Fruit fly (Drosophila melanogaster) whole organism, embryonic: ENCODE data around the gene Lztr1.
A peak's percentile ranks its signal among the peaks of the same experiment; 100 is the strongest.

Experiments used
- Atf6 ChIP-seq: fragments of 200-800 bp; sonication (Bioruptor generic); IDR thresholded peaks from 2 replicates; pipeline ENCODE4 v1.3.6; 2022; ENCODE audit warnings: missing biosample characterization, missing genetic modification characterization
- CG10267 ChIP-seq: fragments of 200-800 bp; sonication (Bioruptor generic); optimal IDR thresholded peaks from 2 replicates; lab custom pipeline; 2018; ENCODE audit warnings: missing biosample characterization, mild to moderate bottlenecking, missing genetic modification characterization, moderate library complexity
- CG10366 ChIP-seq: fragments of 200-800 bp; sonication (Bioruptor generic); IDR thresholded peaks from 2 replicates; pipeline ENCODE4 v1.3.6; 2022; ENCODE audit warnings: missing biosample characterization, missing genetic modification characterization
- CG10979 ChIP-seq: fragments of 200-800 bp; sonication (Bioruptor generic); optimal IDR thresholded peaks from 2 replicates; lab custom pipeline; 2018; ENCODE audit warnings: missing biosample characterization, mild to moderate bottlenecking, missing genetic modification characterization, moderate library complexity
- CG11085 ChIP-seq: fragments of 200-800 bp; sonication (Bioruptor generic); IDR thresholded peaks from 2 replicates; pipeline ENCODE4 v1.3.6; 2022; ENCODE audit warnings: missing biosample characterization, missing genetic modification characterization
- CG11247 ChIP-seq: fragments of 200-800 bp; sonication (Bioruptor generic); IDR thresholded peaks from 2 replicates; pipeline ENCODE4 v1.3.6; 2022; ENCODE audit warnings: missing biosample characterization, missing genetic modification characterization
- CG12391 ChIP-seq: fragments of 200-800 bp; sonication (Bioruptor generic); optimal IDR thresholded peaks from 3 replicates; lab custom pipeline; 2018; ENCODE audit warnings: missing biosample characterization, mild to moderate bottlenecking, missing genetic modification characterization, moderate library complexity
- CG12942 ChIP-seq: fragments of 200-800 bp; sonication (Bioruptor generic); optimal IDR thresholded peaks from 3 replicates; lab custom pipeline; 2016; ENCODE audit warnings: missing biosample characterization, missing genetic modification characterization
- CG13287 ChIP-seq: fragments of 200-800 bp; sonication (Bioruptor generic); IDR thresholded peaks from 2 replicates; pipeline ENCODE4 v1.3.6; 2022; ENCODE audit warnings: missing biosample characterization, missing genetic modification characterization; ENCODE audit not compliant: partially characterized antibody
- CG15011 ChIP-seq: fragments of 200-800 bp; sonication (Bioruptor generic); optimal IDR thresholded peaks from 3 replicates; lab custom pipeline; 2018; ENCODE audit warnings: missing biosample characterization, mild to moderate bottlenecking, missing genetic modification characterization
- CG16863 ChIP-seq: fragments of 200-800 bp; sonication (Bioruptor generic); optimal IDR thresholded peaks from 3 replicates; lab custom pipeline; 2016; ENCODE audit warnings: missing biosample characterization, missing genetic modification characterization
- CG17829 ChIP-seq: fragments of 200-800 bp; optimal IDR thresholded peaks from 2 replicates; lab custom pipeline; 2019; ENCODE audit warnings: missing biosample characterization, mild to moderate bottlenecking, missing genetic modification characterization, moderate library complexity
- CG1832 ChIP-seq: fragments of 200-800 bp; sonication (Bioruptor generic); optimal IDR thresholded peaks from 2 replicates; lab custom pipeline; 2017; ENCODE audit warnings: missing biosample characterization, mild to moderate bottlenecking, missing genetic modification characterization, inconsistent platforms
- CG2875 ChIP-seq: fragments of 200-800 bp; sonication (Bioruptor generic); optimal IDR thresholded peaks from 2 replicates; lab custom pipeline; 2017; ENCODE audit warnings: missing biosample characterization, mild to moderate bottlenecking, missing genetic modification characterization, missing genetic modification reagents
- CG31441 ChIP-seq: fragments of 200-800 bp; sonication (Bioruptor generic); IDR thresholded peaks from 2 replicates; pipeline ENCODE4 v1.3.6; 2022; ENCODE audit warnings: missing biosample characterization, missing genetic modification characterization
- CG3281 ChIP-seq: fragments of 200-800 bp; sonication (Bioruptor generic); optimal IDR thresholded peaks from 3 replicates; lab custom pipeline; 2017; ENCODE audit warnings: missing biosample characterization, mild to moderate bottlenecking, missing genetic modification characterization
- CG42726 ChIP-seq: fragments of 200-800 bp; sonication (Bioruptor generic); IDR thresholded peaks from 2 replicates; pipeline ENCODE4 v1.3.6; 2022; ENCODE audit warnings: missing biosample characterization, missing genetic modification characterization; ENCODE audit not compliant: partially characterized antibody
- CG4707 ChIP-seq: fragments of 200-800 bp; sonication (Bioruptor generic); optimal IDR thresholded peaks from 2 replicates; lab custom pipeline; 2018; ENCODE audit warnings: missing biosample characterization, mild to moderate bottlenecking, missing genetic modification characterization, moderate library complexity
- CG4820 ChIP-seq: fragments of 200-800 bp; sonication (Bioruptor generic); optimal IDR thresholded peaks from 3 replicates; lab custom pipeline; 2016; ENCODE audit warnings: missing biosample characterization, missing genetic modification characterization
- CG6175 ChIP-seq: fragments of 200-800 bp; sonication (Bioruptor generic); IDR thresholded peaks from 3 replicates; pipeline ENCODE4 v1.3.6; 2022; ENCODE audit warnings: missing biosample characterization, missing genetic modification characterization
- CG6854 ChIP-seq: fragments of 200-800 bp; sonication (Bioruptor generic); optimal IDR thresholded peaks from 3 replicates; lab custom pipeline; 2017; ENCODE audit warnings: missing biosample characterization, mild to moderate bottlenecking, missing genetic modification characterization
- CG7357 ChIP-seq: fragments of 200-800 bp; sonication (Bioruptor generic); IDR thresholded peaks from 3 replicates; pipeline ENCODE4 v1.3.6; 2022; ENCODE audit warnings: missing biosample characterization, missing genetic modification characterization
- CG8281 ChIP-seq: fragments of 200-800 bp; sonication (Bioruptor generic); optimal IDR thresholded peaks from 2 replicates; lab custom pipeline; 2018; ENCODE audit warnings: missing biosample characterization, mild to moderate bottlenecking, missing genetic modification characterization, moderate library complexity
- CG8478 ChIP-seq: fragments of >200 bp; optimal IDR thresholded peaks from 2 replicates; lab custom pipeline; 2018
- CG9797 ChIP-seq: fragments of 200-800 bp; sonication (Bioruptor generic); optimal IDR thresholded peaks from 3 replicates; lab custom pipeline; 2018; ENCODE audit warnings: missing biosample characterization, mild to moderate bottlenecking, missing genetic modification characterization
- CTCF ChIP-seq: fragments of 200-800 bp; sonication (Bioruptor generic); optimal IDR thresholded peaks from 2 replicates; lab custom pipeline; 2017; ENCODE audit warnings: missing biosample characterization, mild to moderate bottlenecking, missing genetic modification characterization, moderate library complexity
- D19B ChIP-seq: fragments of 200-800 bp; sonication (Bioruptor generic); optimal IDR thresholded peaks from 2 replicates; lab custom pipeline; 2017; ENCODE audit warnings: missing biosample characterization, mild to moderate bottlenecking, missing genetic modification characterization
- Deaf1 ChIP-seq: fragments of 200-800 bp; optimal IDR thresholded peaks from 3 replicates; lab custom pipeline; 2019; ENCODE audit warnings: missing biosample characterization, mild to moderate bottlenecking, missing genetic modification characterization, moderate library complexity
- E2f1 ChIP-seq: fragments of 200-800 bp; sonication (Bioruptor generic); IDR thresholded peaks from 2 replicates; pipeline ENCODE4 v1.3.6; 2022; ENCODE audit warnings: missing biosample characterization, missing genetic modification characterization
- Ets97D ChIP-seq: fragments of 200-800 bp; sonication (Bioruptor generic); optimal IDR thresholded peaks from 3 replicates; lab custom pipeline; 2016; ENCODE audit warnings: missing biosample characterization, missing genetic modification characterization
- GATAe ChIP-seq: fragments of 200-800 bp; sonication (Bioruptor generic); conservative IDR thresholded peaks from 2 replicates; pipeline ENCODE4 v1.3.6; 2022; ENCODE audit warnings: missing biosample characterization, missing genetic modification characterization
- Gsc ChIP-seq: fragments of 200-800 bp; sonication (Bioruptor generic); IDR thresholded peaks from 2 replicates; pipeline ENCODE4 v1.3.6; 2022; ENCODE audit warnings: missing biosample characterization, missing genetic modification characterization
- Med ChIP-seq: fragments of 200-800 bp; sonication (Bioruptor generic); peaks from one replicate; lab custom pipeline; 2016; ENCODE audit warnings: missing biosample characterization, missing genetic modification characterization, mild to moderate bottlenecking, inconsistent platforms, moderate library complexity
- Nf-YB ChIP-seq: fragments of 200-800 bp; sonication (Bioruptor generic); optimal IDR thresholded peaks from 3 replicates; lab custom pipeline; 2019; ENCODE audit warnings: missing biosample characterization, mild to moderate bottlenecking, missing genetic modification characterization, moderate library complexity
- Sox100B ChIP-seq: fragments of 200-800 bp; sonication (Bioruptor generic); optimal IDR thresholded peaks from 3 replicates; lab custom pipeline; 2018; ENCODE audit warnings: missing biosample characterization, mild to moderate bottlenecking, missing genetic modification characterization
- Sox102F ChIP-seq: fragments of 200-800 bp; sonication (Bioruptor generic); optimal IDR thresholded peaks from 2 replicates; lab custom pipeline; 2018; ENCODE audit warnings: missing biosample characterization, mild to moderate bottlenecking, missing genetic modification characterization, moderate library complexity
- Vsx1 ChIP-seq: fragments of 200-800 bp; sonication (Bioruptor generic); optimal IDR thresholded peaks from 2 replicates; lab custom pipeline; 2017; ENCODE audit warnings: missing biosample characterization, mild to moderate bottlenecking, missing genetic modification characterization, missing genetic modification reagents
- Xrp1 ChIP-seq: fragments of 200-800 bp; sonication (Bioruptor generic); IDR thresholded peaks from 2 replicates; pipeline ENCODE4 v1.3.6; 2022; ENCODE audit warnings: missing biosample characterization, missing genetic modification characterization
- abd-A ChIP-seq: fragments of 200-800 bp; sonication (Bioruptor generic); optimal IDR thresholded peaks from 3 replicates; lab custom pipeline; 2019; ENCODE audit warnings: missing biosample characterization, mild to moderate bottlenecking, missing genetic modification characterization, moderate library complexity
- bigmax ChIP-seq: fragments of 200-800 bp; sonication (Bioruptor generic); optimal IDR thresholded peaks from 2 replicates; lab custom pipeline; 2018; ENCODE audit warnings: missing biosample characterization, mild to moderate bottlenecking, missing genetic modification characterization
- eve ChIP-seq, 2 experiments: fragments of >200 bp; optimal IDR thresholded peaks; 2 replicates each; lab custom pipeline; 2017; ENCODE audit warnings: missing biosample characterization in 2 of 2, missing genetic modification characterization in 2 of 2
- fd102C ChIP-seq: fragments of 200-800 bp; sonication (Bioruptor generic); optimal IDR thresholded peaks from 2 replicates; lab custom pipeline; 2018; ENCODE audit warnings: missing biosample characterization, mild to moderate bottlenecking, missing genetic modification characterization, moderate library complexity
- fu2 ChIP-seq: fragments of 200-800 bp; sonication (Bioruptor generic); optimal IDR thresholded peaks from 2 replicates; lab custom pipeline; 2016; ENCODE audit warnings: missing biosample characterization, missing genetic modification characterization
- gt ChIP-seq: fragments of 200-800 bp; sonication (Bioruptor generic); IDR thresholded peaks from 2 replicates; pipeline ENCODE4 v1.3.6; 2022; ENCODE audit warnings: missing biosample characterization, missing genetic modification characterization
- lilli ChIP-seq: fragments of 200-800 bp; sonication (Bioruptor generic); optimal IDR thresholded peaks from 3 replicates; lab custom pipeline; 2016; ENCODE audit warnings: missing biosample characterization, missing genetic modification characterization
- nau ChIP-seq: fragments of 200-800 bp; sonication (Bioruptor generic); optimal IDR thresholded peaks from 3 replicates; lab custom pipeline; 2017; ENCODE audit warnings: missing biosample characterization, mild to moderate bottlenecking, missing genetic modification characterization, missing genetic modification reagents
- onecut ChIP-seq: fragments of 200-800 bp; sonication (Bioruptor generic); IDR thresholded peaks from 2 replicates; pipeline ENCODE4 v1.3.6; 2022; ENCODE audit warnings: missing biosample characterization, missing genetic modification characterization
- p53 ChIP-seq: fragments of 200-800 bp; sonication (Bioruptor generic); optimal IDR thresholded peaks from 2 replicates; lab custom pipeline; 2016; ENCODE audit warnings: missing biosample characterization, missing genetic modification characterization
- pho ChIP-seq: fragments of 200-800 bp; sonication (Bioruptor generic); optimal IDR thresholded peaks from 2 replicates; lab custom pipeline; 2016; ENCODE audit warnings: missing biosample characterization, missing genetic modification characterization
- salm ChIP-seq: fragments of 200-800 bp; sonication (Bioruptor generic); optimal IDR thresholded peaks from 2 replicates; lab custom pipeline; 2018; ENCODE audit warnings: missing biosample characterization, mild to moderate bottlenecking, missing genetic modification characterization
- schlank ChIP-seq: fragments of 200-800 bp; sonication (Bioruptor generic); optimal IDR thresholded peaks from 2 replicates; lab custom pipeline; 2018; ENCODE audit warnings: missing biosample characterization, mild to moderate bottlenecking, missing genetic modification characterization
- tgo ChIP-seq: fragments of 200-800 bp; sonication (Bioruptor generic); IDR thresholded peaks from 3 replicates; pipeline ENCODE4 v1.3.6; 2022; ENCODE audit warnings: missing biosample characterization, missing genetic modification characterization
- vvl ChIP-seq: fragments of 200-800 bp; sonication (Bioruptor generic); IDR thresholded peaks from 2 replicates; pipeline ENCODE4 v1.3.6; 2022; ENCODE audit warnings: missing biosample characterization, missing genetic modification characterization

Lztr1 gene

DNA sequence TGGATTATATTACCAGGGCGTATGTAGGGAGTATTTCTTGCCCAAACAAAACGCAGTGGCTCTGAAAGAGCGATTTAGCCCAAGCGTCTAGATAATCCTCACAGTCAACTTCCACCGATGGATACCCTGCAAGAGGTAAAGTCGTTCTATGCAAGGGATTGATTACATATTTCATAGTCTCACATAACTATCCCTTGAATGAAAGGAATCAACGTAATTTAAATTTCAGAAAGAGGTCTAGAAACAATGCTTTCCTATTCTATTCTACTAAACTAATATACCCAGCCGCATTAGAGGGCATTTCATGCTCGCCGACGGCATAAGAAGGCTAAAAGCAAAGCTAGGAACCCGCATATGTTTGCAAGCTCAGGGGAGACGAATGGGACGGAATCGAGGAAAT is 39.4 kb upstream of the Lztr1 start (continued):
- TF ChIP-seq eve (GFP tag; optimal IDR thresholded peaks at IDR 0.05; lab: Kevin White, UChicago) (peak in 1 of 2 experiments; percentile 27), gt (GFP tag; lab: Robert Waterston, UW) (no peak), Xrp1 (GFP tag; lab: Robert Waterston, UW) (no peak), CG13287 (GFP tag; lab: Robert Waterston, UW) (no peak), CG11085 (GFP tag; lab: Robert Waterston, UW) (no peak), CG17829 (tag; lab: Kevin White, UChicago) (no peak), Ets97D (GFP tag; lab: Kevin White, UChicago) (no peak), CG10979 (tag; lab: Kevin White, UChicago) (no peak), CG7357 (no peak), CG6175 (GFP tag; lab: Robert Waterston, UW) (no peak), Sox102F (GFP tag; lab: Kevin White, UChicago) (peak; percentile 40), Nf-YB (GFP tag; lab: Kevin White, UChicago) (no peak), bigmax (no peak), GATAe (GFP tag; lab: Robert Waterston, UW) (no peak), Sox100B (GFP tag; lab: Kevin White, UChicago) (no peak), CG12391 (tag; lab: Kevin White, UChicago) (peak; percentile 25), CG10267 (no peak), fd102C (GFP tag; lab: Kevin White, UChicago) (no peak), Med (GFP tag; lab: Kevin White, UChicago) (peak; percentile 87), p53 (no peak), CG4707 (GFP tag; lab: Kevin White, UChicago) (no peak), CG15011 (GFP tag; lab: Kevin White, UChicago) (no peak), CG4820 (GFP tag; lab: Kevin White, UChicago) (no peak), CG3281 (peak; percentile 40), CG42726 (GFP tag; lab: Robert Waterston, UW) (no peak), nau (GFP tag; lab: Kevin White, UChicago) (no peak), CG31441 (peak; percentile 39; the same call in 1 of the 2 replicates), CG10366 (peak; percentile 12; the same call in 1 of the 2 replicates), CG12942 (no peak), CG8478 (no peak), vvl (GFP tag; lab: Robert Waterston, UW) (no peak), Deaf1 (tag; lab: Kevin White, UChicago) (no peak), D19B (peak; percentile 40), Gsc (GFP tag; lab: Robert Waterston, UW) (no peak), Vsx1 (GFP tag; lab: Kevin White, UChicago) (no peak), CG8281 (tag; lab: Kevin White, UChicago) (no peak), CG9797 (GFP tag; lab: Kevin White, UChicago) (no peak), CG1832 (GFP tag; lab: Kevin White, UChicago) (no peak), CG2875 (GFP tag; lab: Kevin White, UChicago) (no peak), onecut (GFP tag; lab: Robert Waterston, UW) (no peak), Atf6 (no peak), abd-A (tag; lab: Kevin White, UChicago) (no peak), E2f1 (GFP tag; lab: Robert Waterston, UW) (0 out of 2 replicates have a peak, but pooled peaks have one; percentile 9), salm (tag; lab: Kevin White, UChicago) (no peak), pho (GFP tag; lab: Kevin White, UChicago) (no peak), CG16863 (GFP tag; lab: Kevin White, UChicago) (no peak), CTCF (no peak), lilli (GFP tag; lab: Kevin White, UChicago) (peak; percentile 38), CG11247 (GFP tag; lab: Robert Waterston, UW) (0 out of 2 replicates have a peak, but pooled peaks have one; percentile 20), fu2 (GFP tag; lab: Kevin White, UChicago) (no peak), CG6854 (GFP tag; lab: Kevin White, UChicago) (no peak), schlank (tag; lab: Kevin White, UChicago) (peak; percentile 23), tgo (GFP tag; lab: Robert Waterston, UW) (peak; percentile 28; the same call in 2 of the 3 replicates)
